Fruit fly (Drosophila melanogaster) whole organism, embryonic: ENCODE results near the gene Setx.

Experiments used
- Bteb2 ChIP-seq: fragments of 200-800 bp; sonication (Bioruptor generic); optimal IDR thresholded peaks from 2 replicates; lab custom pipeline; 2016; ENCODE audit warnings: missing biosample characterization, missing genetic modification characterization
- CG10147 ChIP-seq: fragments of 200-800 bp; sonication (Bioruptor generic); optimal IDR thresholded peaks from 2 replicates; lab custom pipeline; 2019; ENCODE audit warnings: missing biosample characterization, mild to moderate bottlenecking, missing genetic modification characterization, moderate library complexity
- CG10543 ChIP-seq: fragments of 200-800 bp; sonication (Bioruptor generic); optimal IDR thresholded peaks from 3 replicates; lab custom pipeline; 2017; ENCODE audit warnings: missing biosample characterization, mild to moderate bottlenecking, missing genetic modification characterization, moderate library complexity
- CG10959 ChIP-seq: fragments of 200-800 bp; sonication (Bioruptor generic); IDR thresholded peaks from 2 replicates; pipeline ENCODE4 v1.3.6; 2022; ENCODE audit warnings: missing biosample characterization, missing genetic modification characterization
- CG11093 ChIP-seq: fragments of 200-800 bp; sonication (Bioruptor generic); IDR thresholded peaks from 3 replicates; pipeline ENCODE4 v1.3.6; 2022; ENCODE audit warnings: missing biosample characterization, missing genetic modification characterization
- CG11456 ChIP-seq: fragments of 200-800 bp; sonication (Bioruptor generic); IDR thresholded peaks from 3 replicates; pipeline ENCODE4 v1.3.6; 2022; ENCODE audit warnings: missing biosample characterization, missing genetic modification characterization
- CG12744 ChIP-seq: fragments of 200-800 bp; sonication (Bioruptor generic); optimal IDR thresholded peaks from 2 replicates; lab custom pipeline; 2016; ENCODE audit warnings: missing biosample characterization, missing genetic modification characterization
- CG12942 ChIP-seq: fragments of 200-800 bp; sonication (Bioruptor generic); optimal IDR thresholded peaks from 3 replicates; lab custom pipeline; 2016; ENCODE audit warnings: missing biosample characterization, missing genetic modification characterization
- CG15073 ChIP-seq: fragments of 200-800 bp; sonication (Bioruptor generic); optimal IDR thresholded peaks from 2 replicates; lab custom pipeline; 2016; ENCODE audit warnings: missing biosample characterization, missing genetic modification characterization
- CG17359 ChIP-seq: fragments of 200-800 bp; sonication (Bioruptor generic); optimal IDR thresholded peaks from 3 replicates; lab custom pipeline; 2018; ENCODE audit warnings: missing biosample characterization, mild to moderate bottlenecking, missing genetic modification characterization, moderate library complexity
- CG3847 ChIP-seq: fragments of 200-800 bp; sonication (Bioruptor generic); IDR thresholded peaks from 2 replicates; pipeline ENCODE4 v1.3.6; 2022; ENCODE audit warnings: missing biosample characterization, missing genetic modification characterization
- CG4282 ChIP-seq: fragments of 200-800 bp; sonication (Bioruptor generic); optimal IDR thresholded peaks from 2 replicates; lab custom pipeline; 2016; ENCODE audit warnings: missing biosample characterization, missing genetic modification characterization
- CG7372 ChIP-seq: fragments of 200-800 bp; sonication (Bioruptor generic); IDR thresholded peaks from 2 replicates; pipeline ENCODE4 v1.3.6; 2022; ENCODE audit warnings: missing biosample characterization, missing genetic modification characterization
- CG7839 ChIP-seq: fragments of 200-800 bp; sonication (Bioruptor generic); optimal IDR thresholded peaks from 3 replicates; lab custom pipeline; 2018; ENCODE audit warnings: missing biosample characterization, mild to moderate bottlenecking, missing genetic modification characterization, moderate library complexity
- CG7928 ChIP-seq: fragments of 200-800 bp; sonication (Bioruptor generic); optimal IDR thresholded peaks from 2 replicates; lab custom pipeline; 2017; ENCODE audit warnings: missing biosample characterization, mild to moderate bottlenecking, missing genetic modification characterization
- D19A ChIP-seq: fragments of 200-800 bp; optimal IDR thresholded peaks from 3 replicates; lab custom pipeline; 2019; ENCODE audit warnings: missing biosample characterization, mild to moderate bottlenecking, missing genetic modification characterization, moderate library complexity
- Dfd ChIP-seq, 2 experiments: fragments of >200 bp; optimal IDR thresholded peaks; 2 replicates each; lab custom pipeline; 2017; ENCODE audit warnings: missing biosample characterization in 2 of 2, missing genetic modification characterization in 2 of 2
- Dip2 ChIP-seq: fragments of 200-800 bp; sonication (Bioruptor generic); IDR thresholded peaks from 2 replicates; pipeline ENCODE4 v1.3.6; 2022; ENCODE audit warnings: missing biosample characterization, missing genetic modification characterization
- Dip3 ChIP-seq: fragments of 200-800 bp; sonication (Bioruptor generic); optimal IDR thresholded peaks from 3 replicates; lab custom pipeline; 2016; ENCODE audit warnings: missing biosample characterization, missing genetic modification characterization
- Doc2 ChIP-seq: fragments of 200-800 bp; sonication (Bioruptor generic); IDR thresholded peaks from 2 replicates; pipeline ENCODE4 v1.3.6; 2022; ENCODE audit warnings: missing biosample characterization, missing genetic modification characterization
- Doc3 ChIP-seq: fragments of 200-800 bp; sonication (Bioruptor generic); IDR thresholded peaks from 3 replicates; pipeline ENCODE4 v1.3.6; 2022; ENCODE audit warnings: missing biosample characterization, missing genetic modification characterization; ENCODE audit not compliant: partially characterized antibody
- Gsc ChIP-seq: fragments of 200-800 bp; sonication (Bioruptor generic); IDR thresholded peaks from 2 replicates; pipeline ENCODE4 v1.3.6; 2022; ENCODE audit warnings: missing biosample characterization, missing genetic modification characterization
- Gug ChIP-seq: fragments of 200-800 bp; sonication (Bioruptor generic); IDR thresholded peaks from 4 replicates; pipeline ENCODE4 v1.3.6; 2022; ENCODE audit warnings: missing biosample characterization, missing genetic modification characterization
- Hey ChIP-seq: fragments of 200-800 bp; sonication (Bioruptor generic); optimal IDR thresholded peaks from 3 replicates; lab custom pipeline; 2018; ENCODE audit warnings: missing biosample characterization, mild to moderate bottlenecking, missing genetic modification characterization
- Hsf ChIP-seq: fragments of 200-800 bp; sonication (Bioruptor generic); optimal IDR thresholded peaks from 3 replicates; lab custom pipeline; 2016; ENCODE audit warnings: missing biosample characterization, missing genetic modification characterization
- Lhr ChIP-seq: fragments of 200-800 bp; sonication (Bioruptor generic); optimal IDR thresholded peaks from 3 replicates; lab custom pipeline; 2017; ENCODE audit warnings: mild to moderate bottlenecking, missing biosample characterization, missing genetic modification reagents, missing genetic modification characterization
- Mes4 ChIP-seq: fragments of 200-800 bp; sonication (Bioruptor generic); optimal IDR thresholded peaks from 2 replicates; lab custom pipeline; 2016; ENCODE audit warnings: missing biosample characterization, missing genetic modification characterization
- NfI ChIP-seq: fragments of 200-800 bp; sonication (Bioruptor generic); optimal IDR thresholded peaks from 3 replicates; lab custom pipeline; 2018; ENCODE audit warnings: missing biosample characterization, mild to moderate bottlenecking, missing genetic modification characterization, moderate library complexity
- Optix ChIP-seq: fragments of 200-800 bp; sonication (Bioruptor generic); IDR thresholded peaks from 3 replicates; pipeline ENCODE4 v1.3.6; 2022; ENCODE audit warnings: missing biosample characterization, missing genetic modification characterization
- Side ChIP-seq: fragments of 200-800 bp; sonication (Bioruptor generic); optimal IDR thresholded peaks from 2 replicates; lab custom pipeline; 2016; ENCODE audit warnings: missing biosample characterization, missing genetic modification characterization
- chif ChIP-seq, 2 experiments: fragments of 200-800 bp; sonication (Bioruptor generic); optimal IDR thresholded peaks; 3 replicates each; lab custom pipeline; 2016; ENCODE audit warnings: missing biosample characterization in 2 of 2, missing genetic modification characterization in 2 of 2
- crc ChIP-seq: fragments of 200-800 bp; sonication (Bioruptor generic); optimal IDR thresholded peaks from 2 replicates; lab custom pipeline; 2016; ENCODE audit warnings: missing biosample characterization, missing genetic modification characterization
- dpn ChIP-seq, 2 experiments: fragments of 200-800 bp; sonication (Bioruptor generic); optimal IDR thresholded peaks; 3 replicates each; lab custom pipeline; 2016; ENCODE audit warnings: missing biosample characterization in 2 of 2, missing genetic modification characterization in 2 of 2
- fd102C ChIP-seq: fragments of 200-800 bp; sonication (Bioruptor generic); optimal IDR thresholded peaks from 2 replicates; lab custom pipeline; 2018; ENCODE audit warnings: missing biosample characterization, mild to moderate bottlenecking, missing genetic modification characterization, moderate library complexity
- gro ChIP-seq: fragments of 200-800 bp; sonication (Bioruptor generic); optimal IDR thresholded peaks from 2 replicates; lab custom pipeline; 2016; ENCODE audit warnings: missing biosample characterization, missing genetic modification characterization
- insv ChIP-seq, 2 experiments: fragments of 200-800 bp; sonication (Bioruptor generic); optimal IDR thresholded peaks; 3 replicates each; lab custom pipeline; 2016 to 2018; ENCODE audit warnings: missing biosample characterization in 2 of 2, missing genetic modification characterization in 2 of 2
- lola ChIP-seq, 3 experiments: fragments of >200 bp in 2 of 3; fragments of 200-800 bp in 1 of 3; sonication (Bioruptor generic) in 1 of 3; optimal IDR thresholded peaks; 2 replicates each; lab custom pipeline; 2017 to 2019; ENCODE audit warnings: missing biosample characterization in 3 of 3, missing genetic modification characterization in 3 of 3, mild to moderate bottlenecking in 1 of 3, moderate library complexity in 1 of 3
- maf-S ChIP-seq: fragments of 200-800 bp; sonication (Bioruptor generic); optimal IDR thresholded peaks from 2 replicates; lab custom pipeline; 2016; ENCODE audit warnings: missing biosample characterization, missing genetic modification characterization
- nerfin-1 ChIP-seq: fragments of 200-800 bp; sonication (Bioruptor generic); optimal IDR thresholded peaks from 3 replicates; lab custom pipeline; 2019; ENCODE audit warnings: missing biosample characterization, mild to moderate bottlenecking, missing genetic modification characterization, moderate library complexity
- oc ChIP-seq: fragments of 200-800 bp; sonication (Bioruptor generic); optimal IDR thresholded peaks from 2 replicates; lab custom pipeline; 2018; ENCODE audit warnings: missing biosample characterization, mild to moderate bottlenecking, missing genetic modification characterization, moderate library complexity
- pros ChIP-seq: fragments of 200-800 bp; sonication (Bioruptor generic); optimal IDR thresholded peaks from 3 replicates; lab custom pipeline; 2019; ENCODE audit warnings: missing biosample characterization, mild to moderate bottlenecking, missing genetic modification characterization, moderate library complexity
- psq ChIP-seq: fragments of 200-800 bp; sonication (Bioruptor generic); optimal IDR thresholded peaks from 2 replicates; lab custom pipeline; 2017; ENCODE audit warnings: missing biosample characterization, missing genetic modification characterization
- sens ChIP-seq: fragments of 200-800 bp; sonication (Bioruptor generic); peaks from one replicate; lab custom pipeline; 2016; ENCODE audit warnings: missing biosample characterization, missing genetic modification characterization
- sens-2 ChIP-seq: fragments of 200-800 bp; sonication (Bioruptor generic); IDR thresholded peaks from 2 replicates; pipeline ENCODE4 v1.3.6; 2022; ENCODE audit warnings: missing biosample characterization, missing genetic modification characterization
- sna ChIP-seq: fragments of 200-800 bp; sonication (Bioruptor generic); IDR thresholded peaks from 2 replicates; pipeline ENCODE4 v1.3.6; 2022; ENCODE audit warnings: missing biosample characterization, missing genetic modification characterization; ENCODE audit not compliant: partially characterized antibody
- sr ChIP-seq: fragments of 200-800 bp; sonication (Bioruptor generic); IDR thresholded peaks from 3 replicates; pipeline ENCODE4 v1.3.6; 2022; ENCODE audit warnings: missing biosample characterization, missing genetic modification characterization
- unpg ChIP-seq: fragments of 200-800 bp; sonication (Bioruptor generic); optimal IDR thresholded peaks from 3 replicates; lab custom pipeline; 2018; ENCODE audit warnings: missing biosample characterization, mild to moderate bottlenecking, missing genetic modification characterization, moderate library complexity
- vfl ChIP-seq: fragments of 200-800 bp; sonication (Bioruptor generic); optimal IDR thresholded peaks from 2 replicates; lab custom pipeline; 2016; ENCODE audit warnings: missing biosample characterization, missing genetic modification characterization
- vnd ChIP-seq: fragments of 200-800 bp; sonication (Bioruptor generic); IDR thresholded peaks from 3 replicates; pipeline ENCODE4 v1.3.6; 2022; ENCODE audit warnings: missing biosample characterization, missing genetic modification characterization; ENCODE audit not compliant: partially characterized antibody
- wor ChIP-seq: fragments of 200-800 bp; sonication (Bioruptor generic); IDR thresholded peaks from 2 replicates; pipeline ENCODE4 v1.3.6; 2022; ENCODE audit warnings: missing biosample characterization, missing genetic modification characterization
- zen ChIP-seq: fragments of 200-800 bp; sonication (Bioruptor generic); optimal IDR thresholded peaks from 3 replicates; lab custom pipeline; 2018; ENCODE audit warnings: missing biosample characterization, mild to moderate bottlenecking, missing genetic modification characterization, moderate library complexity
- zfh2 ChIP-seq: fragments of 200-800 bp; sonication (Bioruptor generic); optimal IDR thresholded peaks from 2 replicates; lab custom pipeline; 2016; ENCODE audit warnings: missing biosample characterization, missing genetic modification characterization

Gene Setx

dm6 chr3L:8094652-8095129 is 42.6 kb downstream of the Setx start (continued):
- TF ChIP-seq NfI (GFP tag; lab: Kevin White, UChicago) (no peak), nerfin-1 (tag; lab: Kevin White, UChicago) (no peak), sr (no peak), lola (GFP tag; optimal IDR thresholded peaks at IDR 0.05; lab: Kevin White, UChicago) (no peak), CG12942 (GFP tag; lab: Kevin White, UChicago) (no peak), Lhr (GFP tag; lab: Kevin White, UChicago) (no peak), Dip3 (no peak), CG4282 (GFP tag; lab: Kevin White, UChicago) (no peak), crc (GFP tag; lab: Kevin White, UChicago) (no peak), CG10543 (GFP tag; lab: Kevin White, UChicago) (peak; percentile 68), CG3847 (GFP tag; lab: Robert Waterston, UW) (no peak), Dip2 (GFP tag; lab: Robert Waterston, UW) (no peak), CG17359 (tag; lab: Kevin White, UChicago) (peak; percentile 11), zfh2 (GFP tag; lab: Kevin White, UChicago) (no peak), pros (no peak), CG10959 (GFP tag; lab: Robert Waterston, UW) (no peak), sens (GFP tag; lab: Kevin White, UChicago) (peak; percentile 41), Optix (GFP tag; lab: Robert Waterston, UW) (no peak), wor (GFP tag; lab: Robert Waterston, UW) (no peak), unpg (GFP tag; lab: Kevin White, UChicago) (peak; percentile 35), CG7928 (GFP tag; lab: Kevin White, UChicago) (no peak), CG10147 (no peak), Side (no peak), chif (GFP tag; optimal IDR thresholded peaks at IDR 0.05; lab: Kevin White, UChicago) (no peak), dpn (GFP tag; optimal IDR thresholded peaks at IDR 0.05; lab: Kevin White, UChicago) (peak in 1 of 2 experiments; percentile 4), maf-S (GFP tag; lab: Kevin White, UChicago) (no peak), CG11093 (no peak), gro (GFP tag; lab: Kevin White, UChicago) (no peak), Dfd (GFP tag; optimal IDR thresholded peaks at IDR 0.05; lab: Kevin White, UChicago) (no peak), oc (tag; lab: Kevin White, UChicago) (no peak), CG11456 (GFP tag; lab: Robert Waterston, UW) (no peak), vfl (no peak), Doc3 (no peak), sna (GFP tag; lab: Robert Waterston, UW) (no peak), CG12744 (GFP tag; lab: Kevin White, UChicago) (no peak), sens-2 (GFP tag; lab: Robert Waterston, UW) (no peak), fd102C (no peak), Bteb2 (no peak), D19A (peak; percentile 38), Gsc (GFP tag; lab: Robert Waterston, UW) (no peak), psq (no peak), CG7372 (GFP tag; lab: Robert Waterston, UW) (no peak), Gug (GFP tag; lab: Robert Waterston, UW) (no peak), zen (tag; lab: Kevin White, UChicago) (no peak), CG15073 (GFP tag; lab: Kevin White, UChicago) (no peak), Doc2 (GFP tag; lab: Robert Waterston, UW) (no peak), Hey (tag; lab: Kevin White, UChicago) (no peak), CG7839 (tag; lab: Kevin White, UChicago) (peak; percentile 28), vnd (GFP tag; lab: Robert Waterston, UW) (no peak), Mes4 (GFP tag; lab: Kevin White, UChicago) (no peak), insv (GFP tag; optimal IDR thresholded peaks at IDR 0.05; lab: Kevin White, UChicago) (no peak), Hsf (GFP tag; lab: Kevin White, UChicago) (no peak)
